Fruit fly (Drosophila melanogaster) whole organism, embryonic: Measurements from ENCODE around the gene mldr.

ENCODE experiments used
- BEAF-32 ChIP-seq: fragments of 200-800 bp; sonication (Bioruptor generic); optimal IDR thresholded peaks from 3 replicates; lab custom pipeline; 2017; ENCODE audit warnings: missing biosample characterization, missing genetic modification characterization, mild to moderate bottlenecking, moderate library complexity, missing genetic modification reagents
- CG10979 ChIP-seq: fragments of 200-800 bp; sonication (Bioruptor generic); optimal IDR thresholded peaks from 2 replicates; lab custom pipeline; 2018; ENCODE audit warnings: missing biosample characterization, mild to moderate bottlenecking, missing genetic modification characterization, moderate library complexity
- CG12299 ChIP-seq: fragments of 200-800 bp; sonication (Bioruptor generic); optimal IDR thresholded peaks from 2 replicates; lab custom pipeline; 2018; ENCODE audit warnings: missing biosample characterization, mild to moderate bottlenecking, missing genetic modification characterization
- CG12942 ChIP-seq: fragments of 200-800 bp; sonication (Bioruptor generic); optimal IDR thresholded peaks from 3 replicates; lab custom pipeline; 2016; ENCODE audit warnings: missing biosample characterization, missing genetic modification characterization
- CG14014 ChIP-seq: fragments of 200-800 bp; sonication (Bioruptor generic); IDR thresholded peaks from 2 replicates; pipeline ENCODE4 v1.3.6; 2022; ENCODE audit warnings: missing biosample characterization, missing genetic modification characterization
- CG14860 ChIP-seq: fragments of 200-800 bp; sonication (Bioruptor generic); IDR thresholded peaks from 3 replicates; pipeline ENCODE4 v1.3.6; 2022; ENCODE audit warnings: missing biosample characterization, missing genetic modification characterization; ENCODE audit not compliant: partially characterized antibody
- CG15601 ChIP-seq: fragments of 200-800 bp; sonication (Bioruptor generic); optimal IDR thresholded peaks from 3 replicates; lab custom pipeline; 2019; ENCODE audit warnings: missing biosample characterization, mild to moderate bottlenecking, missing genetic modification characterization, moderate library complexity
- CG18764 ChIP-seq: fragments of 200-800 bp; sonication (Bioruptor generic); optimal IDR thresholded peaks from 3 replicates; lab custom pipeline; 2016; ENCODE audit warnings: missing biosample characterization, missing genetic modification characterization
- CG31388 ChIP-seq: fragments of 200-800 bp; sonication (Bioruptor generic); optimal IDR thresholded peaks from 2 replicates; lab custom pipeline; 2016; ENCODE audit warnings: missing biosample characterization, missing genetic modification characterization
- CG32532 ChIP-seq: fragments of 200-800 bp; sonication (Bioruptor generic); IDR thresholded peaks from 2 replicates; pipeline ENCODE4 v1.3.6; 2022; ENCODE audit warnings: missing biosample characterization, missing genetic modification characterization
- CG34224 ChIP-seq: fragments of 200-800 bp; sonication (Bioruptor generic); IDR thresholded peaks from 3 replicates; pipeline ENCODE4 v1.3.6; 2022; ENCODE audit warnings: missing biosample characterization, missing genetic modification characterization; ENCODE audit not compliant: partially characterized antibody
- CG3995 ChIP-seq: fragments of 200-800 bp; sonication (Bioruptor generic); optimal IDR thresholded peaks from 3 replicates; lab custom pipeline; 2016; ENCODE audit warnings: missing biosample characterization, missing genetic modification characterization
- CG9215 ChIP-seq: fragments of 200-800 bp; sonication (Bioruptor generic); IDR thresholded peaks from 2 replicates; pipeline ENCODE4 v1.3.6; 2022; ENCODE audit warnings: missing biosample characterization, missing genetic modification characterization
- D19A ChIP-seq: fragments of 200-800 bp; optimal IDR thresholded peaks from 3 replicates; lab custom pipeline; 2019; ENCODE audit warnings: missing biosample characterization, mild to moderate bottlenecking, missing genetic modification characterization, moderate library complexity
- Dfd ChIP-seq, 2 experiments: fragments of >200 bp; optimal IDR thresholded peaks; 2 replicates each; lab custom pipeline; 2017; ENCODE audit warnings: missing biosample characterization in 2 of 2, missing genetic modification characterization in 2 of 2
- Dp ChIP-seq: fragments of 200-800 bp; sonication (Bioruptor generic); optimal IDR thresholded peaks from 2 replicates; lab custom pipeline; 2018; ENCODE audit warnings: missing biosample characterization, mild to moderate bottlenecking, missing genetic modification characterization, moderate library complexity
- Eip74EF ChIP-seq, 2 experiments: fragments of 200-800 bp in 1 of 2; fragments of >200 bp in 1 of 2; sonication (Bioruptor generic) in 1 of 2; optimal IDR thresholded peaks; 2 replicates each; lab custom pipeline; 2017 to 2019; ENCODE audit warnings: missing biosample characterization in 2 of 2, missing genetic modification characterization in 2 of 2, mild to moderate bottlenecking in 1 of 2, moderate library complexity in 1 of 2
- Ets65A ChIP-seq: fragments of 200-800 bp; sonication (Bioruptor generic); peaks from one replicate; lab custom pipeline; 2016; ENCODE audit warnings: missing biosample characterization, missing genetic modification characterization
- Gug ChIP-seq: fragments of 200-800 bp; sonication (Bioruptor generic); IDR thresholded peaks from 4 replicates; pipeline ENCODE4 v1.3.6; 2022; ENCODE audit warnings: missing biosample characterization, missing genetic modification characterization
- HLH4C ChIP-seq: fragments of 200-800 bp; sonication (Bioruptor generic); IDR thresholded peaks from 3 replicates; pipeline ENCODE4 v1.3.6; 2022; ENCODE audit warnings: missing biosample characterization, missing genetic modification characterization; ENCODE audit not compliant: partially characterized antibody
- Hsf ChIP-seq: fragments of 200-800 bp; sonication (Bioruptor generic); optimal IDR thresholded peaks from 3 replicates; lab custom pipeline; 2016; ENCODE audit warnings: missing biosample characterization, missing genetic modification characterization
- Lhr ChIP-seq: fragments of 200-800 bp; sonication (Bioruptor generic); optimal IDR thresholded peaks from 3 replicates; lab custom pipeline; 2017; ENCODE audit warnings: mild to moderate bottlenecking, missing biosample characterization, missing genetic modification reagents, missing genetic modification characterization
- MBD-R2 ChIP-seq: fragments of 200-800 bp; sonication (Bioruptor generic); IDR thresholded peaks from 2 replicates; pipeline ENCODE4 v1.3.6; 2022; ENCODE audit warnings: missing biosample characterization, missing genetic modification characterization
- Nf-YC ChIP-seq: fragments of 200-800 bp; optimal IDR thresholded peaks from 3 replicates; lab custom pipeline; 2019; ENCODE audit warnings: missing biosample characterization, mild to moderate bottlenecking, missing genetic modification characterization, moderate library complexity
- Oli ChIP-seq: fragments of 200-800 bp; sonication (Bioruptor generic); optimal IDR thresholded peaks from 2 replicates; lab custom pipeline; 2018; ENCODE audit warnings: missing biosample characterization, mild to moderate bottlenecking, missing genetic modification characterization, moderate library complexity
- Scr ChIP-seq: fragments of 200-800 bp; sonication (Bioruptor generic); IDR thresholded peaks from 2 replicates; pipeline ENCODE4 v1.3.6; 2022; ENCODE audit warnings: missing biosample characterization, missing genetic modification characterization; ENCODE audit not compliant: partially characterized antibody
- Sox100B ChIP-seq: fragments of 200-800 bp; sonication (Bioruptor generic); optimal IDR thresholded peaks from 3 replicates; lab custom pipeline; 2018; ENCODE audit warnings: missing biosample characterization, mild to moderate bottlenecking, missing genetic modification characterization
- Sry-δ ChIP-seq: fragments of 200-800 bp; sonication (Bioruptor generic); optimal IDR thresholded peaks from 2 replicates; lab custom pipeline; 2016; ENCODE audit warnings: missing biosample characterization, missing genetic modification characterization
- ato ChIP-seq: fragments of 200-800 bp; sonication (Bioruptor generic); IDR thresholded peaks from 2 replicates; pipeline ENCODE4 v1.3.6; 2022; ENCODE audit warnings: missing biosample characterization, missing genetic modification characterization; ENCODE audit not compliant: partially characterized antibody
- bbx ChIP-seq: fragments of 200-800 bp; sonication (Bioruptor generic); IDR thresholded peaks from 2 replicates; pipeline ENCODE4 v1.3.6; 2022; ENCODE audit warnings: missing biosample characterization, missing genetic modification characterization; ENCODE audit not compliant: partially characterized antibody
- btn ChIP-seq: fragments of 200-800 bp; sonication (Bioruptor generic); optimal IDR thresholded peaks from 2 replicates; lab custom pipeline; 2016; ENCODE audit warnings: missing biosample characterization, missing genetic modification characterization
- dan ChIP-seq: fragments of 200-800 bp; sonication (Bioruptor generic); IDR thresholded peaks from 2 replicates; pipeline ENCODE4 v1.3.6; 2022; ENCODE audit warnings: missing biosample characterization, missing genetic modification characterization
- dmrt11E ChIP-seq: fragments of 200-800 bp; sonication (Bioruptor generic); optimal IDR thresholded peaks from 3 replicates; lab custom pipeline; 2018; ENCODE audit warnings: missing biosample characterization, mild to moderate bottlenecking, missing genetic modification characterization, moderate library complexity
- gfzf ChIP-seq: fragments of 200-800 bp; sonication (Bioruptor generic); optimal IDR thresholded peaks from 2 replicates; lab custom pipeline; 2016; ENCODE audit warnings: missing biosample characterization, mild to moderate bottlenecking, missing genetic modification characterization, moderate library complexity
- inv ChIP-seq: fragments of 200-800 bp; sonication (Bioruptor generic); IDR thresholded peaks from 2 replicates; pipeline ENCODE4 v1.3.6; 2022; ENCODE audit warnings: missing biosample characterization, missing genetic modification characterization; ENCODE audit not compliant: partially characterized antibody
- lab ChIP-seq: fragments of 200-800 bp; sonication (Bioruptor generic); optimal IDR thresholded peaks from 3 replicates; lab custom pipeline; 2017; ENCODE audit warnings: missing biosample characterization, missing genetic modification characterization, mild to moderate bottlenecking, moderate library complexity, missing genetic modification reagents
- lbe ChIP-seq: fragments of 200-800 bp; sonication (Bioruptor generic); optimal IDR thresholded peaks from 2 replicates; lab custom pipeline; 2016; ENCODE audit warnings: missing biosample characterization, mild to moderate bottlenecking, missing genetic modification characterization
- lola ChIP-seq, 3 experiments: fragments of >200 bp in 2 of 3; fragments of 200-800 bp in 1 of 3; sonication (Bioruptor generic) in 1 of 3; optimal IDR thresholded peaks; 2 replicates each; lab custom pipeline; 2017 to 2019; ENCODE audit warnings: missing biosample characterization in 3 of 3, missing genetic modification characterization in 3 of 3, mild to moderate bottlenecking in 1 of 3, moderate library complexity in 1 of 3
- nerfin-1 ChIP-seq: fragments of 200-800 bp; sonication (Bioruptor generic); optimal IDR thresholded peaks from 3 replicates; lab custom pipeline; 2019; ENCODE audit warnings: missing biosample characterization, mild to moderate bottlenecking, missing genetic modification characterization, moderate library complexity
- otp ChIP-seq: fragments of 200-800 bp; sonication (Bioruptor generic); IDR thresholded peaks from 3 replicates; pipeline ENCODE4, ENCODE4 v1.3.6; 2022; ENCODE audit warnings: missing biosample characterization, missing genetic modification characterization
- pan ChIP-seq, 4 experiments: fragments of >200 bp in 3 of 4; fragments of 200-800 bp in 1 of 4; sonication (Bioruptor generic) in 1 of 4; optimal IDR thresholded peaks in 3 of 4; IDR thresholded peaks in 1 of 4; 2 replicates each; pipeline versions ENCODE4 v1.3.6 to Lab custom; 2017 to 2022; ENCODE audit warnings: missing biosample characterization in 2 of 4, missing genetic modification characterization in 2 of 4, mixed read lengths in 1 of 4
- pnt ChIP-seq: fragments of 200-800 bp; sonication (Bioruptor generic); optimal IDR thresholded peaks from 3 replicates; lab custom pipeline; 2016; ENCODE audit warnings: missing biosample characterization, missing genetic modification characterization
- prd ChIP-seq, 3 experiments: fragments of >200 bp in 2 of 3; fragments of 200-800 bp in 1 of 3; sonication (Bioruptor generic) in 1 of 3; optimal IDR thresholded peaks in 2 of 3; IDR thresholded peaks in 1 of 3; 2 replicates in 2 of 3; 3 replicates in 1 of 3; pipeline versions ENCODE4 v1.3.6 to Lab custom; 2017 to 2022; ENCODE audit warnings: missing biosample characterization in 1 of 3, missing genetic modification characterization in 1 of 3
- sisA ChIP-seq: fragments of 200-800 bp; sonication (Bioruptor generic); IDR thresholded peaks from 2 replicates; pipeline ENCODE4 v1.3.6; 2022; ENCODE audit warnings: missing biosample characterization, missing genetic modification characterization
- sug ChIP-seq: fragments of 200-800 bp; optimal IDR thresholded peaks from 2 replicates; lab custom pipeline; 2019; ENCODE audit warnings: missing biosample characterization, mild to moderate bottlenecking, missing genetic modification characterization, moderate library complexity
- tin ChIP-seq: fragments of 200-800 bp; sonication (Bioruptor generic); optimal IDR thresholded peaks from 3 replicates; lab custom pipeline; 2016; ENCODE audit warnings: missing biosample characterization, missing genetic modification characterization
- tna ChIP-seq: fragments of 200-800 bp; sonication (Bioruptor generic); IDR thresholded peaks from 2 replicates; pipeline ENCODE4 v1.3.6; 2022; ENCODE audit warnings: missing biosample characterization, missing genetic modification characterization; ENCODE audit not compliant: partially characterized antibody

The mldr gene

DNA sequence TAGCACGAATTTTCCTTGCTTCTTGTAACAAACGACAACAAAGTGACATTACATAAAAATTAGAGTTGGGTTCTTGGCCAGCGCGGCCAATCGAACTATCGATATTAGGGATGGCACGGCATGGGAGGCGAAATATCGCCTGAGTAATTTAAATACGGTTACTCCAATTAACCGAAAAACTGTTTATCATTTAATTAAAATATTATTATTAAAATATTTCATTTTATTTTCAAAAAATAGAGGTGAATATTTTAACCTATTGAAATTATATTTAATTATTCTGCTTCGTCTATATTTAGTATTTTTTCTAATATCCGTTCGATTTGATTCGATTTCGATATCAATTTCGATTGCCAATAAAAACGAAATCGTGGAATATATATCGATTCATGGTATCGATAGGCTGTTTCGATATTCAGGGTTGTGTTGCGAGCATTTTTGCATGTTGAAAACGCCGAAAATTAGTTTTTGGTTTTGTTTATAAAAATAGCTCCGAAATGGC is 35.6 kb upstream of the mldr start, which contains the start of the genes Rbcn-3A and Spx (continued):
- TF ChIP-seq CG32532 (GFP tag; lab: Robert Waterston, UW) (peak; percentile 47), CG15601 (peak; percentile 29), Lhr (GFP tag; lab: Kevin White, UChicago) (peak; percentile 19), tin (GFP tag; lab: Kevin White, UChicago) (peak; percentile 6), inv (peak; percentile 81), sug (tag; lab: Kevin White, UChicago) (peak; percentile 33), Sox100B (GFP tag; lab: Kevin White, UChicago) (peak; percentile 5), tna (peak; percentile 70), lbe (GFP tag; lab: Kevin White, UChicago) (peak; percentile 24), nerfin-1 (tag; lab: Kevin White, UChicago) (no peak), lola (GFP tag; optimal IDR thresholded peaks at IDR 0.05; lab: Kevin White, UChicago) (peak in 1 of 3 experiments; percentile 32), BEAF-32 (GFP tag; lab: Kevin White, UChicago) (peak; percentile 87), Sry-δ (GFP tag; lab: Kevin White, UChicago) (peak; percentile 81), Ets65A (GFP tag; lab: Kevin White, UChicago) (peak; percentile 9), Scr (GFP tag; lab: Robert Waterston, UW) (peak; percentile 94), otp (GFP tag; lab: Robert Waterston, UW) (no peak), CG31388 (GFP tag; lab: Kevin White, UChicago) (no peak), pnt (no peak), CG14860 (GFP tag; lab: Robert Waterston, UW) (peak; percentile 89), btn (GFP tag; lab: Kevin White, UChicago) (no peak), CG14014 (GFP tag; lab: Robert Waterston, UW) (no peak), Gug (GFP tag; lab: Robert Waterston, UW) (peak; percentile 39; the same call in 1 of the 4 replicates), CG12942 (GFP tag; lab: Kevin White, UChicago) (peak; percentile 3), Dfd (GFP tag; optimal IDR thresholded peaks at IDR 0.05; lab: Kevin White, UChicago) (no peak), CG12299 (no peak), Hsf (no peak), dan (GFP tag; lab: Robert Waterston, UW) (no peak), Dp (GFP tag; lab: Kevin White, UChicago) (peak; percentile 35), gfzf (GFP tag; lab: Kevin White, UChicago) (peak; percentile 16), CG34224 (GFP tag; lab: Robert Waterston, UW) (peak; percentile 81), pan (optimal IDR thresholded peaks at IDR 0.05; lab: Kevin White, UChicago) (no peak), pan (GFP tag; optimal IDR thresholded peaks at IDR 0.05 in 1 of 2, IDR thresholded peaks at IDR 0.05 in 1 of 2) (peak in 1 of 2 experiments; percentile 7), Oli (tag; lab: Kevin White, UChicago) (peak; percentile 15), Nf-YC (peak; percentile 50), dmrt11E (peak; percentile 50), ato (GFP tag; lab: Robert Waterston, UW) (peak; percentile 70; the same call in 1 of the 2 replicates), Eip74EF (GFP tag; optimal IDR thresholded peaks at IDR 0.05; lab: Kevin White, UChicago) (no peak), CG3995 (GFP tag; lab: Kevin White, UChicago) (peak; percentile 4), MBD-R2 (GFP tag; lab: Robert Waterston, UW) (peak; percentile 49), HLH4C (GFP tag; lab: Robert Waterston, UW) (peak; percentile 92), prd (optimal IDR thresholded peaks at IDR 0.05; lab: Kevin White, UChicago) (no peak), prd (GFP tag; IDR thresholded peaks at IDR 0.05; lab: Robert Waterston, UW) (peak; percentile 41; the same call in 1 of the 3 replicates), bbx (GFP tag; lab: Robert Waterston, UW) (peak; percentile 79), CG10979 (tag; lab: Kevin White, UChicago) (peak; percentile 2), CG18764 (GFP tag; lab: Kevin White, UChicago) (peak; percentile 0), lab (GFP tag; lab: Kevin White, UChicago) (peak; percentile 34), CG9215 (GFP tag; lab: Robert Waterston, UW) (0 out of 2 replicates have a peak, but pooled peaks have one; percentile 11), D19A (tag; lab: Kevin White, UChicago) (peak; percentile 21), sisA (0 out of 2 replicates have a peak, but pooled peaks have one; percentile 14)
